Worm (Caenorhabditis elegans) whole organism, L2 larva: Measurements from ENCODE around the gene glc-3.
A peak's percentile ranks its signal among the peaks of the same experiment; 100 is the strongest.

Experiments used
- dmd-4 ChIP-seq: sonication (generic microtip); optimal IDR thresholded peaks from 2 replicates; lab custom pipeline; 2017; ENCODE audit warnings: missing biosample characterization, missing genetic modification characterization
- fos-1 ChIP-seq: fragments of 150-350 bp; optimal IDR thresholded peaks from 2 replicates; lab custom pipeline; 2014; ENCODE audit warnings: missing biosample characterization, missing genetic modification characterization
- nhr-10 ChIP-seq: sonication (generic microtip); optimal IDR thresholded peaks from 2 replicates; lab custom pipeline; 2017; ENCODE audit warnings: missing biosample characterization, missing genetic modification characterization
- nhr-129 ChIP-seq: fragments of 150-350 bp; optimal IDR thresholded peaks from 2 replicates; lab custom pipeline; 2014; ENCODE audit warnings: missing biosample characterization, missing genetic modification characterization
- peb-1 ChIP-seq: fragments of 150-350 bp; optimal IDR thresholded peaks from 2 replicates; lab custom pipeline; 2014; ENCODE audit warnings: missing biosample characterization, missing genetic modification characterization
- sma-3 ChIP-seq: sonication (generic microtip); optimal IDR thresholded peaks from 2 replicates; lab custom pipeline; 2016; ENCODE audit warnings: missing genetic modification reagents, missing genetic modification characterization, missing compliant biosample characterization
- zag-1 ChIP-seq: fragments of 150-350 bp; optimal IDR thresholded peaks from 2 replicates; lab custom pipeline; 2014; ENCODE audit warnings: missing biosample characterization, missing genetic modification characterization
- ztf-11 ChIP-seq: sonication (generic microtip); optimal IDR thresholded peaks from 2 replicates; lab custom pipeline; 2017; ENCODE audit warnings: missing biosample characterization, missing genetic modification characterization
- ztf-4 ChIP-seq: fragments of 150-350 bp; optimal IDR thresholded peaks from 2 replicates; lab custom pipeline; 2014; ENCODE audit warnings: missing biosample characterization, missing genetic modification characterization

ce11 chrV:5490205-5490604 is 36.7 kb upstream of the glc-3 start, which contains the start of gene T05C3.6:
- no peak for TF ChIP-seq peb-1 (tag; lab: Kevin White, UChicago)
- TF ChIP-seq zag-1 (tag; lab: Kevin White, UChicago): no peak
- TF ChIP-seq fos-1 (tag; lab: Kevin White, UChicago): peak; percentile 89
- TF ChIP-seq dmd-4: no peak
- TF ChIP-seq ztf-11: no peak
- TF ChIP-seq nhr-129 (tag; lab: Kevin White, UChicago): no peak
- TF ChIP-seq ztf-4 (tag; lab: Kevin White, UChicago): no peak
- no peak for TF ChIP-seq nhr-10
- no peak for TF ChIP-seq sma-3 (GFP tag; lab: Kevin White, UChicago)
